Worm (Caenorhabditis elegans) whole organism, early embryonic: ENCODE results near the gene ssu-2.

Experiments
- B0310.2 ChIP-seq: sonication (generic microtip); optimal IDR thresholded peaks from 2 replicates; lab custom pipeline; 2016; ENCODE audit warnings: mild to moderate bottlenecking, missing genetic modification characterization, missing compliant biosample characterization
- F13C5.2 ChIP-seq: sonication (generic microtip); optimal IDR thresholded peaks from 2 replicates; lab custom pipeline; 2017; ENCODE audit warnings: mild to moderate bottlenecking, missing genetic modification characterization, inconsistent platforms, missing compliant biosample characterization
- aly-1 ChIP-seq: sonication (generic microtip); optimal IDR thresholded peaks from 2 replicates; lab custom pipeline; 2016; ENCODE audit warnings: missing genetic modification characterization, missing compliant biosample characterization
- ama-1 ChIP-seq: fragments of 150-350 bp; optimal IDR thresholded peaks from 2 replicates; lab custom pipeline; 2014
- ceh-13 ChIP-seq: fragments of 200-800 bp; sonication (Bioruptor generic); optimal IDR thresholded peaks from 2 replicates; lab custom pipeline; 2018; ENCODE audit warnings: mild to moderate bottlenecking, missing genetic modification characterization, missing compliant biosample characterization
- ceh-36 ChIP-seq: sonication (generic microtip); optimal IDR thresholded peaks from 2 replicates; lab custom pipeline; 2016; ENCODE audit warnings: missing genetic modification characterization, inconsistent platforms, missing compliant biosample characterization
- ets-7 ChIP-seq: sonication (generic microtip); optimal IDR thresholded peaks from 2 replicates; lab custom pipeline; 2016; ENCODE audit warnings: missing genotype, missing genetic modification characterization, missing compliant biosample characterization
- flt-1 ChIP-seq: fragments of 200-800 bp; sonication (Bioruptor generic); IDR thresholded peaks from 2 replicates; pipeline ENCODE4 v1.3.6; 2022; ENCODE audit warnings: missing genetic modification characterization, missing compliant biosample characterization
- hmbx-1 ChIP-seq: sonication (generic microtip); optimal IDR thresholded peaks from 2 replicates; lab custom pipeline; 2016; ENCODE audit warnings: mild to moderate bottlenecking, missing genetic modification characterization, missing compliant biosample characterization
- hmg-4 ChIP-seq: fragments of 200-800 bp; sonication (Bioruptor generic); optimal IDR thresholded peaks from 2 replicates; lab custom pipeline; 2018; ENCODE audit warnings: mild to moderate bottlenecking, missing genetic modification characterization, missing compliant biosample characterization
- hnd-1 ChIP-seq: sonication (generic microtip); optimal IDR thresholded peaks from 2 replicates; lab custom pipeline; 2016; ENCODE audit warnings: missing genetic modification characterization, missing compliant biosample characterization
- pes-1 ChIP-seq: fragments of 200-800 bp; sonication (Bioruptor generic); IDR thresholded peaks from 2 replicates; pipeline ENCODE4 v1.3.6; 2022; ENCODE audit warnings: missing genetic modification reagents, missing genetic modification characterization, missing compliant biosample characterization
- scrt-1 ChIP-seq: fragments of 200-800 bp; sonication (Bioruptor generic); IDR thresholded peaks from 2 replicates; pipeline ENCODE4 v1.3.6; 2022; ENCODE audit warnings: missing genetic modification characterization, missing compliant biosample characterization
- sea-1 ChIP-seq: fragments of 200-800 bp; sonication (Bioruptor generic); conservative IDR thresholded peaks from 2 replicates; pipeline ENCODE4 v1.3.6; 2022; ENCODE audit warnings: missing genetic modification characterization, missing compliant biosample characterization
- tbx-11 ChIP-seq: fragments of 200-800 bp; sonication (Bioruptor generic); IDR thresholded peaks from 2 replicates; pipeline ENCODE4 v1.3.6; 2022; ENCODE audit warnings: missing genetic modification characterization, missing compliant biosample characterization
- tbx-37 ChIP-seq: fragments of 200-800 bp; sonication (Bioruptor generic); conservative IDR thresholded peaks from 2 replicates; pipeline ENCODE4 v1.3.6; 2022; ENCODE audit warnings: missing genetic modification reagents, missing genetic modification characterization, missing compliant biosample characterization
- tra-4 ChIP-seq: sonication (generic microtip); optimal IDR thresholded peaks from 2 replicates; lab custom pipeline; 2017; ENCODE audit warnings: missing genetic modification characterization, missing compliant biosample characterization

ssu-2 gene

DNA sequence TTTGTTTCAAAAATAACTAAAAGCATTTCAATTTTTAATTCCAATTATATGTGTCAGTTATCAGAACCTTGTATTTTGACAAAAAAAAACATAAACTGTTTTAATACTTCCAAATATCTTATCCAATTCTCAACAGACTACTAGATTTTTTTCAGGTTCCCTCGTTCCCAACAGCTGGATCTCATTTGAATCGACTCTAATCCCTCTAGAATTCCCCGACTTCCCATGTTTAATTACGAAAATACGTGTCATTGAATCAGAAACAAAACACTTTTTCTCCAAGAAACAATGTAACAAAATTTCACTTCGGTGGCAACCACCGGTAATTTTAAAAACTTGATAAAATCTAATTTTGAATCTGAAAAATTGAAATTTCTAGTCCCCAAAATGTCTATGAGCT lies 18.1 kb downstream of the ssu-2 start:
- TF ChIP-seq pes-1 (no peak), sea-1 (no peak), flt-1 (GFP tag; lab: Robert Waterston, UW) (no peak), ceh-13 (no peak), hmg-4 (GFP tag; lab: Kevin White, UChicago) (no peak), F13C5.2 (tag; lab: Kevin White, UChicago) (no peak), hnd-1 (no peak), ceh-36 (no peak), ets-7 (tag; lab: Kevin White, UChicago) (no peak), B0310.2 (tag; lab: Kevin White, UChicago) (no peak), scrt-1 (no peak), tra-4 (tag; lab: Kevin White, UChicago) (no peak), tbx-11 (no peak), tbx-37 (GFP tag; lab: Robert Waterston, UW) (no peak), hmbx-1 (tag; lab: Kevin White, UChicago) (no peak), aly-1 (no peak), ama-1 (lab: Kevin White, UChicago) (no peak)

- no peak for TF ChIP-seq F13C5.2 (tag; lab: Kevin White, UChicago)
- TF ChIP-seq ceh-36 = no peak
- TF ChIP-seq ceh-13 = no peak
- TF ChIP-seq ets-7 (tag; lab: Kevin White, UChicago) = no peak
- no peak for TF ChIP-seq ama-1 (lab: Kevin White, UChicago)
- TF ChIP-seq B0310.2 (tag; lab: Kevin White, UChicago) = no peak
- TF ChIP-seq scrt-1 = no peak
- TF ChIP-seq hnd-1 = no peak
- no peak for TF ChIP-seq hmg-4 (GFP tag; lab: Kevin White, UChicago)
- no peak for TF ChIP-seq hmbx-1 (tag; lab: Kevin White, UChicago)
- no peak for TF ChIP-seq pes-1
- TF ChIP-seq tbx-37 (GFP tag; lab: Robert Waterston, UW) = no peak
Observed at ce11 chrIV:14383474-14383873, 22.4 kb downstream of the ssu-2 start, which contains the start of gene paqr-3. Gene paqr-3 (minus strand): TSS chrIV:14383683.

- TF ChIP-seq B0310.2 (tag; lab: Kevin White, UChicago) (no peak), tbx-37 (GFP tag; lab: Robert Waterston, UW) (no peak), ets-7 (tag; lab: Kevin White, UChicago) (no peak), F13C5.2 (tag; lab: Kevin White, UChicago) (no peak), pes-1 (no peak), hmg-4 (GFP tag; lab: Kevin White, UChicago) (no peak), aly-1 (no peak), hmbx-1 (tag; lab: Kevin White, UChicago) (no peak), tra-4 (tag; lab: Kevin White, UChicago) (no peak), ceh-36 (no peak), scrt-1 (no peak), ama-1 (lab: Kevin White, UChicago) (no peak), hnd-1 (no peak), flt-1 (GFP tag; lab: Robert Waterston, UW) (no peak), ceh-13 (no peak), sea-1 (no peak), tbx-11 (no peak)
Observed at ce11 chrIV:14384194-14384593, 23.1 kb downstream of the ssu-2 start.

ce11 chrIV:14385140-14385539 lies 24.1 kb downstream of the ssu-2 start:
- TF ChIP-seq tbx-11 = no peak
- no peak for TF ChIP-seq ets-7 (tag; lab: Kevin White, UChicago)
- no peak for TF ChIP-seq ama-1 (lab: Kevin White, UChicago)
- no peak for TF ChIP-seq aly-1
- TF ChIP-seq hmbx-1 (tag; lab: Kevin White, UChicago) = no peak
- no peak for TF ChIP-seq sea-1
- TF ChIP-seq B0310.2 (tag; lab: Kevin White, UChicago) = no peak
- no peak for TF ChIP-seq ceh-13
- no peak for TF ChIP-seq ceh-36
- TF ChIP-seq tra-4 (tag; lab: Kevin White, UChicago) = no peak
- TF ChIP-seq F13C5.2 (tag; lab: Kevin White, UChicago) = no peak
- TF ChIP-seq tbx-37 (GFP tag; lab: Robert Waterston, UW) = no peak
- TF ChIP-seq hmg-4 (GFP tag; lab: Kevin White, UChicago) = no peak
- no peak for TF ChIP-seq hnd-1
- no peak for TF ChIP-seq pes-1
- no peak for TF ChIP-seq scrt-1
- TF ChIP-seq flt-1 (GFP tag; lab: Robert Waterston, UW) = no peak

- TF ChIP-seq aly-1 (no peak), ets-7 (tag; lab: Kevin White, UChicago) (no peak), tra-4 (tag; lab: Kevin White, UChicago) (no peak), ceh-13 (no peak), hmg-4 (GFP tag; lab: Kevin White, UChicago) (no peak), flt-1 (GFP tag; lab: Robert Waterston, UW) (no peak), sea-1 (no peak), ceh-36 (no peak), scrt-1 (no peak)
Observed at ce11 chrIV:14387766-14388553, 26.9 kb downstream of the ssu-2 start.

DNA sequence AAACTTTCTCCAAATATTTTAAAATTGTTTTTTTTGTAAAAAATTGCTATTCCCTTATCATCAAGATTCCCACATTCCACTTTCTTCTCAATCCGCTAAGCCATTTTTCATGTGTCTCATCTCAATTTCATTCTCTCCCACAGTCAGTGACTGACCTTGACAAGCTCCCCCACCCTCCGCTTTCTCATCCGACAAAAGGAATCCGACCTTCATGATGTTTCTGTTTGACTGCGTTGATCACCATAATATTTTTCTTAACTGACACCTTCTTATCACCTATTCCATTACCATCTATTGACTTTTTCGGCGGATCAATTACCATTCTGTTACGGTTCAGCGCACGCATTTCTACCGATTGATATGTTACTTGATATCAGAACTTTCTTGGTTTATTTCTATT lies 28.0 kb downstream of the ssu-2 start:
- TF ChIP-seq ama-1 (lab: Kevin White, UChicago) = no peak
- TF ChIP-seq flt-1 (GFP tag; lab: Robert Waterston, UW) = no peak
- no peak for TF ChIP-seq B0310.2 (tag; lab: Kevin White, UChicago)

DNA sequence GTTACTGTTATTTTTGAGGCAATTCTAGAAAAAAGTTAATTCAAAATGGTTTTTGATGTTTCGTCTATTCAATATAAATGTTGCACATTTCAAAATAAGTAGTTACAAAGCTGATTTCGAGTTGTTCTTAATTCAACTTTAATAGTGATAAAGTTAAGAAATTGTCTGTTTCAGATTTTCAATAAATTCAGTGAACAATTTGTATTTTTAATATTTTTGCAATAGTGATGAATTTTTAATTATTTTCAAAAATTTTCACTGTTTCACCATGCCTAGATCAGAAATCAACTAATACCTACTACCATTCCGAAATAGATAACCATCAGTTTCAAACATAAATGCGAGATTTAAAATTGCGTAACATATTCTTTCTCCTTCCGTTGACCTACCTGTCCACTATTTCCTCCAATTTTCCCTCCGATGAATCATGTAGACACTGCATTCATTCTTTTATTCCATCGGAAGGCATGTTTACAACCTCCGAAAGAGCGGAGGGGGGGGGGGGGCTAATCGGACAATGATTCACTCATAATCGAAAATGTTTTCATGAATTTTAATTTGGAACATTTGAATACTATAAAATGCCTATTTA lies 29.1 kb downstream of the ssu-2 start:
- TF ChIP-seq ceh-36 = no peak
- TF ChIP-seq hnd-1 = no peak
- TF ChIP-seq scrt-1 = no peak
- no peak for TF ChIP-seq sea-1
- TF ChIP-seq B0310.2 (tag; lab: Kevin White, UChicago) = no peak
- no peak for TF ChIP-seq ets-7 (tag; lab: Kevin White, UChicago)
- TF ChIP-seq flt-1 (GFP tag; lab: Robert Waterston, UW) = no peak
- TF ChIP-seq tbx-37 (GFP tag; lab: Robert Waterston, UW) = no peak
- no peak for TF ChIP-seq pes-1
- TF ChIP-seq ama-1 (lab: Kevin White, UChicago) = no peak
- no peak for TF ChIP-seq aly-1
- TF ChIP-seq hmbx-1 (tag; lab: Kevin White, UChicago) = no peak
- no peak for TF ChIP-seq tra-4 (tag; lab: Kevin White, UChicago)
